Worm (Caenorhabditis elegans): ENCODE data around the gene srw-122.

ce11 chrV:2931252-2931651, 20.8 kb downstream of the srw-122 start, which contains the start of gene C31B8.1:
- TF ChIP-seq nhr-11 (tag; optimal IDR thresholded peaks at IDR 0.05) (no peak), lin-15B (tag; optimal IDR thresholded peaks at IDR 0.05) (no peak), aha-1 (tag; optimal IDR thresholded peaks at IDR 0.05) (no peak), nhr-47 (tag; optimal IDR thresholded peaks at IDR 0.05) (no peak), blmp-1 (tag; optimal IDR thresholded peaks at IDR 0.05) (no peak), ama-1 (optimal IDR thresholded peaks at IDR 0.05) (no peak), ceh-90 (tag; optimal IDR thresholded peaks at IDR 0.05) (no peak), ceh-82 (tag; optimal IDR thresholded peaks at IDR 0.05) (no peak)

Measured in whole organism, L1 larva.